Worm (Caenorhabditis elegans) whole organism, late embryonic: ENCODE results near the gene F46H6.5.

ENCODE experiments used
- ceh-34 ChIP-seq: sonication (generic microtip); optimal IDR thresholded peaks from 2 replicates; lab custom pipeline; 2016; ENCODE audit warnings: mild to moderate bottlenecking, missing genetic modification characterization, missing compliant biosample characterization
- pqm-1 ChIP-seq: sonication (generic microtip); optimal IDR thresholded peaks from 2 replicates; lab custom pipeline; 2016; ENCODE audit warnings: missing genetic modification characterization, missing compliant biosample characterization

- TF ChIP-seq pqm-1 (no peak), ceh-34 (tag; lab: Kevin White, UChicago) (no peak)
These were observed 8.5 kb upstream of the F46H6.5 start for ce11 chrX:4500499-4500898.
